Worm (Caenorhabditis elegans): ENCODE data around the gene VC5.2.
"Not testable (repeated sequence)": the region's sequence is repeated elsewhere in the genome, so short reads cannot be mapped to it uniquely, and the experiment has no call there.

ce11 chrV:7057795-7058194 lies 28.0 kb upstream of the VC5.2 start, which contains the start of gene Y57E12AL.2:
- not testable (repeated sequence) for TF ChIP-seq pat-9, ceh-48 (tag; optimal IDR thresholded peaks at IDR 0.05)
